Worm (Caenorhabditis elegans) whole organism, young adult: ENCODE data around the gene F48F7.3.

Experiments used
- D2030.7 ChIP-seq: fragments of 200-800 bp; sonication (Bioruptor generic); IDR thresholded peaks from 2 replicates; pipeline ENCODE4 v1.3.6; 2022; ENCODE audit warnings: missing genetic modification reagents, missing genetic modification characterization, missing compliant biosample characterization
- F37B4.10 ChIP-seq: fragments of 200-800 bp; sonication (Bioruptor generic); IDR thresholded peaks from 2 replicates; pipeline ENCODE4 v1.3.6; 2022; ENCODE audit warnings: missing genetic modification characterization, missing compliant biosample characterization
- F49E8.2 ChIP-seq: sonication (generic microtip); optimal IDR thresholded peaks from 3 replicates; lab custom pipeline; 2017; ENCODE audit warnings: missing genetic modification characterization, mild to moderate bottlenecking, missing compliant biosample characterization, antibody characterized with exemption, moderate library complexity; ENCODE audit not compliant: insufficient read depth
- T07F8.4 ChIP-seq: sonication (generic microtip); optimal IDR thresholded peaks from 2 replicates; lab custom pipeline; 2016; ENCODE audit warnings: mild to moderate bottlenecking, missing genetic modification characterization, moderate library complexity, missing compliant biosample characterization
- ceh-27 ChIP-seq: fragments of 200-800 bp; sonication (Bioruptor generic); optimal IDR thresholded peaks from 2 replicates; lab custom pipeline; 2018; ENCODE audit warnings: mild to moderate bottlenecking, missing genetic modification characterization, moderate library complexity, missing compliant biosample characterization
- hrde-1 ChIP-seq: sonication (generic microtip); optimal IDR thresholded peaks from 2 replicates; lab custom pipeline; 2016; ENCODE audit warnings: missing genetic modification characterization, mild to moderate bottlenecking, missing compliant biosample characterization, moderate library complexity, missing genotype, missing genetic modification reagents, borderline replicate concordance
- rcor-1 ChIP-seq: fragments of 200-800 bp; sonication (Bioruptor generic); IDR thresholded peaks from 2 replicates; pipeline ENCODE4 v1.3.6; 2022; ENCODE audit warnings: missing genetic modification reagents, missing genetic modification characterization, missing compliant biosample characterization
- rpc-1 ChIP-seq, 2 experiments: fragments of 150-350 bp in 1 of 2; sonication (generic microtip) in 1 of 2; optimal IDR thresholded peaks; 2 replicates each; lab custom pipeline; 2014 to 2018; ENCODE audit warnings: missing biosample characterization in 1 of 2, missing genetic modification characterization in 1 of 2, missing genetic modification reagents in 1 of 2, missing genotype in 1 of 2
- ztf-6 ChIP-seq: fragments of 200-800 bp; sonication (Bioruptor generic); IDR thresholded peaks from 2 replicates; pipeline ENCODE4 v1.3.6; 2022; ENCODE audit warnings: missing genetic modification reagents, missing genetic modification characterization, missing compliant biosample characterization

DNA sequence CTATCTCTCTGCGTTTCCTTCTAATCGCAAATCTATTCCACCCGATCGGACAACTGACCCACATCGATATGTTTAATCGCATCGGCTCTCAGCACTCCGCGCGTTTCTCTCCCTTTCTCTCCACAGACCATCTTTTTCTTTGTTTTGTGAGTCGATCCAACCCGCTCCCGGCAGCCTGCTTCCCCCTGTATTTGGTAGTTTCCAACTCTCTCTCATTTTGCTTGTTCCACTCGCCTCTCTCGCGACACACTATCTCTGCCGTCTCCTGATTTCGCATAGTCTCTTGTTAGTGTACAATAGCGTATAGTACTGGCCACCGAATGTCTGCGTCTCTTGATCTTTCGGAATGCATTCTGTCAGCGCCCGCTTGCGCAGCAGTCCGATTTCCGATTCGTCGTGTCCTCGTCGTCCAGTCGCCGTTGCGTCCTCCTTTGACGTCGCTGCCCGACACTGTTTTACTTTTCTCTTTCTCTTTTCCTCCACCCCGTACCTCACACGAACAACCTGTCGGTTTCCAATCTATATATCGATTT lies 12.6 kb upstream of the F48F7.3 start:
- TF ChIP-seq T07F8.4 (no peak), rcor-1 (GFP tag; lab: Robert Waterston, UW) (peak; percentile 42; the same call in 1 of the 2 replicates), F37B4.10 (GFP tag; lab: Robert Waterston, UW) (no peak), D2030.7 (no peak), ceh-27 (GFP tag; lab: Kevin White, UChicago) (peak; percentile 24), rpc-1 (optimal IDR thresholded peaks at IDR 0.05; lab: Kevin White, UChicago) (no peak), rpc-1 (tag; optimal IDR thresholded peaks at IDR 0.05; lab: Kevin White, UChicago) (no peak), hrde-1 (tag; lab: Kevin White, UChicago) (no peak), F49E8.2 (tag; lab: Kevin White, UChicago) (no peak), ztf-6 (GFP tag; lab: Robert Waterston, UW) (no peak)
